Worm (Caenorhabditis elegans) whole organism, late embryonic: ENCODE results near the gene pkn-1.

ENCODE experiments used
- F13H6.1 ChIP-seq: sonication (generic microtip); optimal IDR thresholded peaks from 2 replicates; lab custom pipeline; 2016; ENCODE audit warnings: missing genetic modification characterization, missing compliant biosample characterization
- K02D7.2 ChIP-seq: sonication (generic microtip); optimal IDR thresholded peaks from 2 replicates; lab custom pipeline; 2017; ENCODE audit warnings: mild to moderate bottlenecking, missing genetic modification characterization, missing compliant biosample characterization
- ahr-1 ChIP-seq: sonication (generic microtip); optimal IDR thresholded peaks from 2 replicates; lab custom pipeline; 2016; ENCODE audit warnings: missing genetic modification characterization, missing compliant biosample characterization
- ceh-14 ChIP-seq: sonication (generic microtip); optimal IDR thresholded peaks from 2 replicates; lab custom pipeline; 2016; ENCODE audit warnings: missing genotype, missing genetic modification characterization, missing compliant biosample characterization
- ceh-18 ChIP-seq: sonication (generic microtip); optimal IDR thresholded peaks from 2 replicates; lab custom pipeline; 2016; ENCODE audit warnings: missing genetic modification characterization, missing compliant biosample characterization
- ceh-19 ChIP-seq: fragments of 200-800 bp; sonication (Bioruptor generic); optimal IDR thresholded peaks from 2 replicates; lab custom pipeline; 2018; ENCODE audit warnings: mild to moderate bottlenecking, missing genetic modification characterization, missing compliant biosample characterization
- ceh-2 ChIP-seq: sonication (generic microtip); optimal IDR thresholded peaks from 2 replicates; lab custom pipeline; 2016; ENCODE audit warnings: missing genotype, missing genetic modification characterization, missing compliant biosample characterization
- ceh-22 ChIP-seq: sonication (generic microtip); optimal IDR thresholded peaks from 2 replicates; lab custom pipeline; 2017; ENCODE audit warnings: missing biosample characterization, missing genetic modification characterization
- ceh-30 ChIP-seq: fragments of 150-350 bp; optimal IDR thresholded peaks from 2 replicates; lab custom pipeline; 2014; ENCODE audit warnings: missing biosample characterization, missing genetic modification characterization
- ceh-34 ChIP-seq: sonication (generic microtip); optimal IDR thresholded peaks from 2 replicates; lab custom pipeline; 2016; ENCODE audit warnings: mild to moderate bottlenecking, missing genetic modification characterization, missing compliant biosample characterization
- ceh-45 ChIP-seq: fragments of 200-800 bp; sonication (Bioruptor generic); IDR thresholded peaks from 2 replicates; pipeline ENCODE4 v1.3.6; 2022; ENCODE audit warnings: missing genetic modification reagents, missing genetic modification characterization, missing compliant biosample characterization
- ceh-9 ChIP-seq: sonication (generic microtip); optimal IDR thresholded peaks from 2 replicates; lab custom pipeline; 2016; ENCODE audit warnings: mild to moderate bottlenecking, missing genetic modification characterization, inconsistent platforms, missing compliant biosample characterization
- dve-1 ChIP-seq: sonication (generic microtip); optimal IDR thresholded peaks from 2 replicates; lab custom pipeline; 2017; ENCODE audit warnings: antibody characterized with exemption, mild to moderate bottlenecking, missing genetic modification characterization, missing compliant biosample characterization
- elt-2 ChIP-seq: sonication (generic microtip); optimal IDR thresholded peaks from 2 replicates; lab custom pipeline; 2016; ENCODE audit warnings: missing genetic modification reagents, missing genetic modification characterization, missing compliant biosample characterization
- ets-4 ChIP-seq: sonication (generic microtip); optimal IDR thresholded peaks from 2 replicates; lab custom pipeline; 2016; ENCODE audit warnings: missing genetic modification characterization, missing compliant biosample characterization
- eyg-1 ChIP-seq: sonication (generic microtip); optimal IDR thresholded peaks from 2 replicates; lab custom pipeline; 2016; ENCODE audit warnings: missing genotype, missing genetic modification characterization, missing compliant biosample characterization
- fax-1 ChIP-seq: sonication (generic microtip); optimal IDR thresholded peaks from 2 replicates; lab custom pipeline; 2016; ENCODE audit warnings: missing genotype, missing genetic modification characterization, missing compliant biosample characterization
- fkh-6 ChIP-seq: sonication (generic microtip); optimal IDR thresholded peaks from 2 replicates; lab custom pipeline; 2016; ENCODE audit warnings: missing genetic modification characterization, missing compliant biosample characterization
- hlh-13 ChIP-seq: fragments of 200-800 bp; sonication (Bioruptor generic); optimal IDR thresholded peaks from 2 replicates; lab custom pipeline; 2018; ENCODE audit warnings: mild to moderate bottlenecking, missing genetic modification characterization, missing compliant biosample characterization
- hlh-15 ChIP-seq: sonication (generic microtip); optimal IDR thresholded peaks from 2 replicates; lab custom pipeline; 2016; ENCODE audit warnings: missing genetic modification characterization, missing compliant biosample characterization
- hlh-30 ChIP-seq: sonication (generic microtip); optimal IDR thresholded peaks from 2 replicates; lab custom pipeline; 2017; ENCODE audit warnings: antibody characterized with exemption, missing genetic modification characterization, missing compliant biosample characterization; ENCODE audit not compliant: insufficient read depth
- hlh-6 ChIP-seq: sonication (generic microtip); optimal IDR thresholded peaks from 2 replicates; lab custom pipeline; 2016; ENCODE audit warnings: missing genotype, missing genetic modification characterization, missing compliant biosample characterization
- hlh-8 ChIP-seq: sonication (generic microtip); optimal IDR thresholded peaks from 2 replicates; lab custom pipeline; 2016; ENCODE audit warnings: missing genotype, missing genetic modification characterization, missing compliant biosample characterization
- madf-2 ChIP-seq: sonication (generic microtip); optimal IDR thresholded peaks from 2 replicates; lab custom pipeline; 2017; ENCODE audit warnings: missing genetic modification characterization, missing compliant biosample characterization
- mec-3 ChIP-seq: sonication (generic microtip); optimal IDR thresholded peaks from 2 replicates; lab custom pipeline; 2016; ENCODE audit warnings: borderline replicate concordance, missing genetic modification characterization, missing compliant biosample characterization
- nhr-11 ChIP-seq: fragments of 150-350 bp; optimal IDR thresholded peaks from 2 replicates; lab custom pipeline; 2014; ENCODE audit warnings: missing biosample characterization, missing genetic modification characterization
- odd-2 ChIP-seq: sonication (generic microtip); optimal IDR thresholded peaks from 2 replicates; lab custom pipeline; 2017; ENCODE audit warnings: antibody characterized with exemption, mild to moderate bottlenecking, missing genetic modification characterization, missing compliant biosample characterization
- pha-2 ChIP-seq: sonication (generic microtip); optimal IDR thresholded peaks from 2 replicates; lab custom pipeline; 2017; ENCODE audit warnings: mild to moderate bottlenecking, missing genetic modification characterization, missing compliant biosample characterization
- pha-4 ChIP-seq: fragments of 150-350 bp; optimal IDR thresholded peaks from 2 replicates; lab custom pipeline; 2018; ENCODE audit warnings: missing biosample characterization, missing genetic modification reagents, missing genetic modification characterization
- sox-4 ChIP-seq: sonication (generic microtip); optimal IDR thresholded peaks from 2 replicates; lab custom pipeline; 2017; ENCODE audit warnings: mild to moderate bottlenecking, missing genetic modification characterization, inconsistent platforms, missing compliant biosample characterization
- unc-42 ChIP-seq: sonication (generic microtip); optimal IDR thresholded peaks from 2 replicates; lab custom pipeline; 2016; ENCODE audit warnings: missing genotype, missing genetic modification characterization, missing compliant biosample characterization
- unc-55 ChIP-seq: sonication (generic microtip); optimal IDR thresholded peaks from 2 replicates; lab custom pipeline; 2017; ENCODE audit warnings: missing biosample characterization, missing genetic modification reagents, missing genetic modification characterization
- unc-86 ChIP-seq: sonication (generic microtip); optimal IDR thresholded peaks from 2 replicates; lab custom pipeline; 2016; ENCODE audit warnings: missing genetic modification characterization, missing compliant biosample characterization
- zip-5 ChIP-seq: sonication (generic microtip); optimal IDR thresholded peaks from 2 replicates; lab custom pipeline; 2016; ENCODE audit warnings: missing genetic modification characterization, missing compliant biosample characterization

pkn-1 gene

ce11 chrX:10435492-10435939 lies 38.5 kb downstream of the pkn-1 start (continued):
- TF ChIP-seq pha-2 (tag; lab: Kevin White, UChicago) = no peak
- TF ChIP-seq mec-3 (tag; lab: Kevin White, UChicago) = no peak
- TF ChIP-seq pha-4 = no peak
- peak; percentile 70 for TF ChIP-seq ceh-22 (tag; lab: Kevin White, UChicago)
- peak; percentile 53 for TF ChIP-seq hlh-8 (tag; lab: Kevin White, UChicago)
- TF ChIP-seq odd-2 = no peak
- TF ChIP-seq K02D7.2 = no peak
- peak; percentile 62 for TF ChIP-seq F13H6.1
- no peak for TF ChIP-seq ceh-45 (GFP tag; lab: Robert Waterston, UW)
- TF ChIP-seq madf-2 (tag; lab: Kevin White, UChicago) = peak; percentile 61
- TF ChIP-seq unc-55 (GFP tag; lab: Kevin White, UChicago) = peak; percentile 56
- TF ChIP-seq ahr-1 (tag; lab: Kevin White, UChicago) = peak; percentile 5

ce11 chrX:10437421-10437820 lies 40.4 kb downstream of the pkn-1 start:
- no peak for TF ChIP-seq hlh-6 (tag; lab: Kevin White, UChicago)
- TF ChIP-seq ceh-2 (tag; lab: Kevin White, UChicago) = no peak
- peak; percentile 93 for TF ChIP-seq ceh-34
- TF ChIP-seq unc-86 (tag; lab: Kevin White, UChicago) = no peak

ce11 chrX:10440781-10441180 lies 43.7 kb downstream of the pkn-1 start:
- TF ChIP-seq fax-1 (tag; lab: Kevin White, UChicago) (no peak), nhr-11 (tag; lab: Kevin White, UChicago) (no peak)

- no peak for TF ChIP-seq ceh-22 (tag; lab: Kevin White, UChicago)
- no peak for TF ChIP-seq hlh-15 (tag; lab: Kevin White, UChicago)
- no peak for TF ChIP-seq unc-42 (tag; lab: Kevin White, UChicago)
- no peak for TF ChIP-seq zip-5 (tag; lab: Kevin White, UChicago)
- TF ChIP-seq hlh-30 (tag; lab: Kevin White, UChicago) = no peak
- TF ChIP-seq ceh-9 = no peak
- no peak for TF ChIP-seq sox-4 (tag; lab: Kevin White, UChicago)
Measured at ce11 chrX:10443836-10444235, 46.8 kb downstream of the pkn-1 start, which contains the start of gene C39B10.3. TSS of gene C39B10.3 (plus strand) at chrX:10444136.

ce11 chrX:10444705-10445104 lies 47.7 kb downstream of the pkn-1 start, which contains the start of gene C39B10.4:
TSS of gene C39B10.4 (plus strand) at chrX:10445005.
- TF ChIP-seq ceh-14 (tag; lab: Kevin White, UChicago) = no peak
- TF ChIP-seq eyg-1 (tag; lab: Kevin White, UChicago) = no peak
- TF ChIP-seq unc-55 (GFP tag; lab: Kevin White, UChicago) = no peak
- no peak for TF ChIP-seq elt-2 (tag; lab: Kevin White, UChicago)
- TF ChIP-seq ets-4 (tag; lab: Kevin White, UChicago) = no peak
- no peak for TF ChIP-seq fkh-6 (tag; lab: Kevin White, UChicago)
- no peak for TF ChIP-seq hlh-6 (tag; lab: Kevin White, UChicago)
- TF ChIP-seq ceh-18 (tag; lab: Kevin White, UChicago) = no peak
- TF ChIP-seq ceh-19 (GFP tag; lab: Kevin White, UChicago) = no peak
- no peak for TF ChIP-seq mec-3 (tag; lab: Kevin White, UChicago)
- no peak for TF ChIP-seq hlh-15 (tag; lab: Kevin White, UChicago)
- no peak for TF ChIP-seq ceh-30 (tag; lab: Kevin White, UChicago)
- TF ChIP-seq unc-42 (tag; lab: Kevin White, UChicago) = no peak
- no peak for TF ChIP-seq ceh-2 (tag; lab: Kevin White, UChicago)
- TF ChIP-seq pha-2 (tag; lab: Kevin White, UChicago) = no peak
- TF ChIP-seq hlh-13 (GFP tag; lab: Kevin White, UChicago) = no peak
- TF ChIP-seq nhr-11 (tag; lab: Kevin White, UChicago) = no peak
- TF ChIP-seq dve-1 (tag; lab: Kevin White, UChicago) = no peak
